Fruit fly (Drosophila melanogaster) whole organism, pupa: ENCODE results near the gene Brd8.

Source experiments
- CG10348 ChIP-seq: fragments of 200-800 bp; sonication (Bioruptor generic); IDR thresholded peaks from 2 replicates; pipeline ENCODE4 v1.3.6; 2022; ENCODE audit warnings: missing biosample characterization, missing genetic modification characterization
- CG12605 ChIP-seq: fragments of 200-800 bp; sonication (Bioruptor generic); IDR thresholded peaks from 2 replicates; pipeline ENCODE4 v1.3.6; 2022; ENCODE audit warnings: missing biosample characterization, missing genetic modification characterization
- CG13204 ChIP-seq: fragments of 200-800 bp; sonication (Bioruptor generic); optimal IDR thresholded peaks from 2 replicates; lab custom pipeline; 2018; ENCODE audit warnings: missing biosample characterization, mild to moderate bottlenecking, missing genetic modification characterization, moderate library complexity
- CG14655 ChIP-seq: fragments of 200-800 bp; sonication (Bioruptor generic); optimal IDR thresholded peaks from 3 replicates; lab custom pipeline; 2017; ENCODE audit warnings: mild to moderate bottlenecking, missing biosample characterization, missing genetic modification reagents, missing genetic modification characterization
- CG15710 ChIP-seq: fragments of 200-800 bp; sonication (Bioruptor generic); optimal IDR thresholded peaks from 2 replicates; lab custom pipeline; 2018; ENCODE audit warnings: missing biosample characterization, mild to moderate bottlenecking, missing genetic modification characterization, moderate library complexity
- CG17806 ChIP-seq: fragments of 200-800 bp; sonication (Bioruptor generic); optimal IDR thresholded peaks from 2 replicates; lab custom pipeline; 2018; ENCODE audit warnings: missing biosample characterization, mild to moderate bottlenecking, missing genetic modification characterization, moderate library complexity
- CG32121 ChIP-seq: fragments of 200-800 bp; sonication (Bioruptor generic); IDR thresholded peaks from 2 replicates; pipeline ENCODE4 v1.3.6; 2022; ENCODE audit warnings: missing biosample characterization, missing genetic modification characterization
- CG34367 ChIP-seq: fragments of 200-800 bp; sonication (Bioruptor generic); optimal IDR thresholded peaks from 2 replicates; lab custom pipeline; 2018; ENCODE audit warnings: missing biosample characterization, mild to moderate bottlenecking, missing genetic modification characterization
- CG4496 ChIP-seq: fragments of 200-800 bp; sonication (Bioruptor generic); IDR thresholded peaks from 3 replicates; pipeline ENCODE4 v1.3.6; 2022; ENCODE audit warnings: missing biosample characterization, missing genetic modification characterization
- CG8159 ChIP-seq: fragments of 200-800 bp; sonication (Bioruptor generic); optimal IDR thresholded peaks from 3 replicates; lab custom pipeline; 2018; ENCODE audit warnings: missing biosample characterization, mild to moderate bottlenecking, missing genetic modification characterization, moderate library complexity
- CG8301 ChIP-seq: fragments of 200-800 bp; sonication (Bioruptor generic); optimal IDR thresholded peaks from 2 replicates; lab custom pipeline; 2018; ENCODE audit warnings: missing biosample characterization, mild to moderate bottlenecking, missing genetic modification characterization
- CG9948 ChIP-seq: fragments of 200-800 bp; sonication (Bioruptor generic); optimal IDR thresholded peaks from 2 replicates; lab custom pipeline; 2018; ENCODE audit warnings: missing biosample characterization, mild to moderate bottlenecking, missing genetic modification characterization, moderate library complexity
- D1 ChIP-seq: fragments of 200-800 bp; sonication (Bioruptor generic); optimal IDR thresholded peaks from 2 replicates; lab custom pipeline; 2018; ENCODE audit warnings: missing biosample characterization, mild to moderate bottlenecking, missing genetic modification characterization, moderate library complexity
- EcR ChIP-seq: fragments of 200-800 bp; sonication (Bioruptor generic); optimal IDR thresholded peaks from 3 replicates; lab custom pipeline; 2019; ENCODE audit warnings: missing biosample characterization, missing genetic modification characterization, mild to moderate bottlenecking, moderate library complexity, missing genetic modification reagents
- Ets98B ChIP-seq: fragments of 200-800 bp; sonication (Bioruptor generic); IDR thresholded peaks from 2 replicates; pipeline ENCODE4 v1.3.6; 2022; ENCODE audit warnings: missing biosample characterization, missing genetic modification characterization
- Pif1A ChIP-seq: fragments of 200-800 bp; sonication (Bioruptor generic); optimal IDR thresholded peaks from 3 replicates; lab custom pipeline; 2016; ENCODE audit warnings: missing biosample characterization, missing genetic modification characterization
- Pif1B ChIP-seq: fragments of 200-800 bp; sonication (Bioruptor generic); optimal IDR thresholded peaks from 3 replicates; lab custom pipeline; 2016; ENCODE audit warnings: missing biosample characterization, missing genetic modification characterization
- Snoo ChIP-seq: fragments of 200-800 bp; sonication (Bioruptor generic); optimal IDR thresholded peaks from 3 replicates; lab custom pipeline; 2017; ENCODE audit warnings: missing biosample characterization, mild to moderate bottlenecking, missing genetic modification characterization, inconsistent platforms
- fd96Ca ChIP-seq: fragments of 200-800 bp; sonication (Bioruptor generic); IDR thresholded peaks from 3 replicates; pipeline ENCODE4 v1.3.6; 2022; ENCODE audit warnings: missing biosample characterization, missing genetic modification characterization
- gl ChIP-seq: fragments of 200-800 bp; sonication (Bioruptor generic); optimal IDR thresholded peaks from 2 replicates; lab custom pipeline; 2018; ENCODE audit warnings: missing biosample characterization, mild to moderate bottlenecking, missing genetic modification characterization
- rn ChIP-seq: fragments of 200-800 bp; sonication (Bioruptor generic); IDR thresholded peaks from 2 replicates; pipeline ENCODE4 v1.3.6; 2022; ENCODE audit warnings: missing biosample characterization, missing genetic modification characterization

Brd8 gene

dm6 chr3R:29206198-29207011 is 16.9 kb upstream of the Brd8 start:
- TF ChIP-seq CG8159 (tag; lab: Kevin White, UChicago) (peak; percentile 10), CG32121 (GFP tag; lab: Robert Waterston, UW) (no peak), CG14655 (GFP tag; lab: Kevin White, UChicago) (peak; percentile 33), CG8301 (tag; lab: Kevin White, UChicago) (peak; percentile 3), CG9948 (tag; lab: Kevin White, UChicago) (peak; percentile 15), fd96Ca (0 out of 3 replicates have a peak, but pooled peaks have one; percentile 6), CG34367 (no peak), CG17806 (peak; percentile 19), CG12605 (GFP tag; lab: Robert Waterston, UW) (no peak)

dm6 chr3R:29207012-29207656 is 16.2 kb upstream of the Brd8 start:
- TF ChIP-seq CG12605 (GFP tag; lab: Robert Waterston, UW) (peak; percentile 85), CG17806 (peak; percentile 94), CG34367 (peak; percentile 89), CG10348 (GFP tag; lab: Robert Waterston, UW) (peak; percentile 52; the same call in 1 of the 2 replicates), Ets98B (GFP tag; lab: Robert Waterston, UW) (peak; percentile 92), D1 (tag; lab: Kevin White, UChicago) (peak; percentile 54), CG9948 (tag; lab: Kevin White, UChicago) (peak; percentile 93), CG15710 (tag; lab: Kevin White, UChicago) (peak; percentile 94), CG8301 (tag; lab: Kevin White, UChicago) (peak; percentile 91), Pif1B (peak; percentile 87), Pif1A (GFP tag; lab: Kevin White, UChicago) (peak; percentile 84), fd96Ca (peak; percentile 92), gl (tag; lab: Kevin White, UChicago) (peak; percentile 77), rn (GFP tag; lab: Robert Waterston, UW) (peak; percentile 72), CG32121 (GFP tag; lab: Robert Waterston, UW) (peak; percentile 84), Snoo (tag; lab: Kevin White, UChicago) (peak; percentile 88), EcR (GFP tag; lab: Kevin White, UChicago) (peak; percentile 80), CG14655 (GFP tag; lab: Kevin White, UChicago) (peak; percentile 95), CG13204 (GFP tag; lab: Kevin White, UChicago) (peak; percentile 88), CG4496 (GFP tag; lab: Robert Waterston, UW) (peak; percentile 95), CG8159 (tag; lab: Kevin White, UChicago) (peak; percentile 93)

DNA sequence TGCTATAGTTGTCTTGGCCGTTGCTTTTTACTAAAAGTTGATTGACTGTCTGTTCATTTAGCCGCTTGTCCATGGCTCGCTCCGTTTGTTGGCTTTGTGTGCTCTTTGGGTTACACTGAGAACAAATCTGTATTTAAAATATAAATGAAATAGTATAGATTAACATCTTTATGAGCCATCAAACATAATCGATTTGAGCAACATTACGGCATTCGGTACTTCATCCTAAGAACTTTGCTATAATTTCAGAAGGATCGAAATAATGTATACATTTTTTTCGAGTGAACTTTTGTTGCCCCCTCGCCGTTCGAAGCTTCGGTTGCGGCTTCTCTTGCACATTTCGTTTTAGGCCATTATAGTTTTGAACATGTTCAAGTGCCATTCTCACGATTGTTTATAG is 15.3 kb upstream of the Brd8 start:
- peak; percentile 90 for TF ChIP-seq CG4496 (GFP tag; lab: Robert Waterston, UW)
- peak; percentile 84 for TF ChIP-seq CG17806
- TF ChIP-seq gl (tag; lab: Kevin White, UChicago), result peak; percentile 63
- TF ChIP-seq CG10348 (GFP tag; lab: Robert Waterston, UW), result 0 out of 2 replicates have a peak, but pooled peaks have one; percentile 38
- TF ChIP-seq CG34367, result peak; percentile 81
- peak; percentile 83 for TF ChIP-seq CG8159 (tag; lab: Kevin White, UChicago)
- TF ChIP-seq CG13204 (GFP tag; lab: Kevin White, UChicago), result peak; percentile 53
- TF ChIP-seq CG8301 (tag; lab: Kevin White, UChicago), result peak; percentile 92
- peak; percentile 86 for TF ChIP-seq fd96Ca
- TF ChIP-seq EcR (GFP tag; lab: Kevin White, UChicago), result no peak
- peak; percentile 86 for TF ChIP-seq Pif1B
- TF ChIP-seq CG9948 (tag; lab: Kevin White, UChicago), result peak; percentile 83
- peak; percentile 38 for TF ChIP-seq Snoo (tag; lab: Kevin White, UChicago)
- TF ChIP-seq CG32121 (GFP tag; lab: Robert Waterston, UW), result peak; percentile 89
- peak; percentile 88 for TF ChIP-seq Pif1A (GFP tag; lab: Kevin White, UChicago)
- TF ChIP-seq CG12605 (GFP tag; lab: Robert Waterston, UW), result peak; percentile 87
- peak; percentile 93 for TF ChIP-seq Ets98B (GFP tag; lab: Robert Waterston, UW)
- TF ChIP-seq D1 (tag; lab: Kevin White, UChicago), result peak; percentile 37
- peak; percentile 90 for TF ChIP-seq CG14655 (GFP tag; lab: Kevin White, UChicago)
- TF ChIP-seq CG15710 (tag; lab: Kevin White, UChicago), result peak; percentile 78
- TF ChIP-seq rn (GFP tag; lab: Robert Waterston, UW), result peak; percentile 81
- TF ChIP-seq, all 21 proteins: peak for 20

DNA sequence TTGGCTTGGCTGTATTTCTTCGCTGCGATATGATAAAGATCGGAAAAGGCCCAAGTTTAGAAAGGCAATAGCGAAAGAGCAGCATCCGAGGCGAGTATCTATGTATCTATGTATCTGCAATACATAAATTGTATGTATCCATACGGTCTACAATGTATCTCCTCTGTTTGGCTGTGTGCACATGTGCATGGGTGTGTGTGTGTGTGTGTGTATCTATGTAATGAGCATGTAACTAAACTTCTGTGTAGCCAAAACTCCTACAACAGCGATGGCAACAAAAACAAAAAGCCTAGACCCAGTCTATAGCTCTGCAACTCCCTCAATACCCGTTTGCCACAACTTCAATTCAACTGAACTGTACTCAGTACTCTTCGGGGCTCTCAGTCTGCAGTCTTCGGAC is 13.2 kb upstream of the Brd8 start:
- TF ChIP-seq gl (tag; lab: Kevin White, UChicago), result no peak
- TF ChIP-seq Pif1A (GFP tag; lab: Kevin White, UChicago), result no peak
- TF ChIP-seq Ets98B (GFP tag; lab: Robert Waterston, UW), result no peak
- no peak for TF ChIP-seq CG15710 (tag; lab: Kevin White, UChicago)
- TF ChIP-seq CG14655 (GFP tag; lab: Kevin White, UChicago), result no peak
- no peak for TF ChIP-seq rn (GFP tag; lab: Robert Waterston, UW)
- no peak for TF ChIP-seq CG32121 (GFP tag; lab: Robert Waterston, UW)
- no peak for TF ChIP-seq CG17806
- no peak for TF ChIP-seq CG8301 (tag; lab: Kevin White, UChicago)
- TF ChIP-seq CG4496 (GFP tag; lab: Robert Waterston, UW), result no peak
- TF ChIP-seq D1 (tag; lab: Kevin White, UChicago), result no peak
